Fruit fly (Drosophila melanogaster) whole organism, adult: ENCODE results near the gene ND-75.

ENCODE experiments used
- CG11617 ChIP-seq: fragments of 200-800 bp; sonication (Bioruptor generic); optimal IDR thresholded peaks from 2 replicates; lab custom pipeline; 2017; ENCODE audit warnings: mild to moderate bottlenecking, missing biosample characterization, missing genetic modification reagents, missing genetic modification characterization
- CG12768 ChIP-seq: fragments of 200-800 bp; sonication (Bioruptor generic); optimal IDR thresholded peaks from 2 replicates; lab custom pipeline; 2017; ENCODE audit warnings: missing biosample characterization, missing genetic modification characterization, mild to moderate bottlenecking, moderate library complexity, missing genetic modification reagents
- CG14711 ChIP-seq: fragments of 200-800 bp; sonication (Bioruptor generic); optimal IDR thresholded peaks from 2 replicates; lab custom pipeline; 2018; ENCODE audit warnings: missing biosample characterization, mild to moderate bottlenecking, missing genetic modification characterization, moderate library complexity
- CG1620 ChIP-seq: fragments of 200-800 bp; sonication (Bioruptor generic); optimal IDR thresholded peaks from 2 replicates; lab custom pipeline; 2016; ENCODE audit warnings: missing biosample characterization, missing genetic modification characterization
- Hr96 ChIP-seq: fragments of 200-800 bp; sonication (Bioruptor generic); optimal IDR thresholded peaks from 2 replicates; lab custom pipeline; 2016; ENCODE audit warnings: missing biosample characterization, missing genetic modification characterization
- Mnt ChIP-seq: fragments of 200-800 bp; sonication (Bioruptor generic); optimal IDR thresholded peaks from 2 replicates; lab custom pipeline; 2016; ENCODE audit warnings: missing biosample characterization, mild to moderate bottlenecking, missing genetic modification characterization
- bab1 ChIP-seq: fragments of 200-800 bp; sonication (Bioruptor generic); optimal IDR thresholded peaks from 3 replicates; lab custom pipeline; 2019; ENCODE audit warnings: missing biosample characterization, mild to moderate bottlenecking, missing genetic modification characterization, moderate library complexity
- kay ChIP-seq: fragments of 200-800 bp; sonication (Bioruptor generic); peaks from one replicate; lab custom pipeline; 2016; ENCODE audit warnings: missing biosample characterization, missing genetic modification characterization, borderline replicate concordance
- tj ChIP-seq: fragments of 200-800 bp; sonication (Bioruptor generic); optimal IDR thresholded peaks from 3 replicates; lab custom pipeline; 2017; ENCODE audit warnings: missing biosample characterization, mild to moderate bottlenecking, missing genetic modification characterization, moderate library complexity

- TF ChIP-seq CG11617 (GFP tag; lab: Kevin White, UChicago) (no peak), tj (GFP tag; lab: Kevin White, UChicago) (peak; percentile 100), bab1 (GFP tag; lab: Kevin White, UChicago) (no peak), CG14711 (tag; lab: Kevin White, UChicago) (no peak), kay (GFP tag; lab: Kevin White, UChicago) (no peak), CG12768 (GFP tag; lab: Kevin White, UChicago) (no peak), Mnt (GFP tag; lab: Kevin White, UChicago) (no peak), Hr96 (GFP tag; lab: Kevin White, UChicago) (no peak), CG1620 (GFP tag; lab: Kevin White, UChicago) (no peak)
Observed at dm6 chrX:8233915-8234565, 17.4 kb downstream of the ND-75 start.
